Worm (Caenorhabditis elegans): Measurements from ENCODE around the gene atp-4.

The atp-4 gene

ce11 chrV:6427433-6427832, 521 bp upstream of the atp-4 start (continued):
- TF ChIP-seq nhr-25 (tag; optimal IDR thresholded peaks at IDR 0.05; ENCODE audit: borderline replicate concordance, insufficient read depth) (no peak), F26F4.8 (GFP tag; conservative IDR thresholded peaks at IDR 0.05) (no peak), tag-97 (GFP tag; IDR thresholded peaks at IDR 0.05) (no peak), lim-7 (GFP tag; IDR thresholded peaks at IDR 0.05) (no peak), aly-2 (tag; optimal IDR thresholded peaks at IDR 0.05) (no peak), ztf-7 (tag; optimal IDR thresholded peaks at IDR 0.05) (no peak), nhr-77 (tag; optimal IDR thresholded peaks at IDR 0.05) (no peak), T20F7.1 (GFP tag; optimal IDR thresholded peaks at IDR 0.05) (no peak)

- TF ChIP-seq rbr-2 (tag; optimal IDR thresholded peaks at IDR 0.05) (no peak), zip-2 (tag; optimal IDR thresholded peaks at IDR 0.05) (no peak), zip-11 (GFP tag; IDR thresholded peaks at IDR 0.05) (no peak), Y5F2A.4 (GFP tag; optimal IDR thresholded peaks at IDR 0.05) (no peak), hmg-1.1 (GFP tag; IDR thresholded peaks at IDR 0.05) (no peak), T26A8.4 (GFP tag; IDR thresholded peaks at IDR 0.05) (peak; percentile 39; the same call in 1 of the 2 replicates), ceh-32 (tag; optimal IDR thresholded peaks at IDR 0.05; ENCODE audit: poor library complexity) (no peak), aha-1 (tag) (peak; percentile 20), mep-1 (tag; optimal IDR thresholded peaks at IDR 0.05) (no peak), dmd-8 (GFP tag; IDR thresholded peaks at IDR 0.05) (no peak), ceh-20 (GFP tag; IDR thresholded peaks at IDR 0.05) (0 out of 2 replicates have a peak, but pooled peaks have one; percentile 16), lin-15B (tag; optimal IDR thresholded peaks at IDR 0.05) (no peak), spr-1 (tag; optimal IDR thresholded peaks at IDR 0.05) (no peak), hlh-30 (tag; optimal IDR thresholded peaks at IDR 0.05; ENCODE audit: insufficient read depth) (peak; percentile 2), F44E2.7 (GFP tag; IDR thresholded peaks at IDR 0.05) (no peak), snpc-1.2 (GFP tag; IDR thresholded peaks at IDR 0.05) (no peak), Y75B8A.6 (GFP tag; IDR thresholded peaks at IDR 0.05) (no peak), lin-13 (GFP tag; optimal IDR thresholded peaks at IDR 0.05) (no peak), lsy-2 (tag; optimal IDR thresholded peaks at IDR 0.05) (no peak), lin-38 (GFP tag; IDR thresholded peaks at IDR 0.05) (peak; percentile 22; the same call in 1 of the 2 replicates), daf-16 (GFP tag; optimal IDR thresholded peaks at IDR 0.05) (no peak), daf-16 (tag; optimal IDR thresholded peaks at IDR 0.05) (peak; percentile 70), dmd-6 (GFP tag; IDR thresholded peaks at IDR 0.05) (0 out of 2 replicates have a peak, but pooled peaks have one; percentile 6), ama-1 (optimal IDR thresholded peaks at IDR 0.05) (peak; percentile 84), zfp-3 (GFP tag; conservative IDR thresholded peaks at IDR 0.05) (peak; percentile 70; the same call in 1 of the 2 replicates), mes-2 (tag; optimal IDR thresholded peaks at IDR 0.05; ENCODE audit: poor library complexity, severe bottlenecking) (peak; percentile 27), ceh-28 (tag; optimal IDR thresholded peaks at IDR 0.05) (no peak), nhr-76 (tag; optimal IDR thresholded peaks at IDR 0.05) (no peak), F26F4.8 (GFP tag; conservative IDR thresholded peaks at IDR 0.05) (no peak), nhr-28 (tag; optimal IDR thresholded peaks at IDR 0.05) (peak; percentile 14), ZK337.2 (GFP tag; IDR thresholded peaks at IDR 0.05) (no peak), zfp-2 (tag; optimal IDR thresholded peaks at IDR 0.05) (no peak), mxl-2 (GFP tag; conservative IDR thresholded peaks at IDR 0.05) (no peak), F37D6.2 (tag; optimal IDR thresholded peaks at IDR 0.05) (no peak), tag-97 (GFP tag; IDR thresholded peaks at IDR 0.05) (no peak), egl-43 (GFP tag; IDR thresholded peaks at IDR 0.05) (no peak), nhr-25 (tag; optimal IDR thresholded peaks at IDR 0.05; ENCODE audit: borderline replicate concordance, insufficient read depth) (no peak), skn-1 (tag; optimal IDR thresholded peaks at IDR 0.05) (no peak), hlh-11 (tag; optimal IDR thresholded peaks at IDR 0.05) (peak; percentile 18)
Observed at ce11 chrV:6425927-6426326, 985 bp downstream of the atp-4 start, which contains the start of gene T05H4.11. T05H4.11 (minus strand) TSS chrV:6426261.

Data from whole organism, L4 larva.